Worm (Caenorhabditis elegans) whole organism, young adult: ENCODE results near the gene C18A3.10.
A peak's percentile ranks its signal among the peaks of the same experiment; 100 is the strongest.

Experiments
- B0035.1 ChIP-seq: sonication (generic microtip); optimal IDR thresholded peaks from 2 replicates; lab custom pipeline; 2016; ENCODE audit warnings: missing genetic modification characterization, mild to moderate bottlenecking, missing compliant biosample characterization, missing genotype, missing genetic modification reagents
- B0336.3 ChIP-seq: fragments of 200-800 bp; sonication (Bioruptor generic); IDR thresholded peaks from 2 replicates; pipeline ENCODE4 v1.3.6; 2022; ENCODE audit warnings: missing genetic modification characterization, missing compliant biosample characterization
- C17E4.6 ChIP-seq: fragments of 200-800 bp; sonication (Bioruptor generic); IDR thresholded peaks from 2 replicates; pipeline ENCODE4 v1.3.6; 2022; ENCODE audit warnings: missing genetic modification reagents, missing genetic modification characterization, missing compliant biosample characterization
- F10E7.11 ChIP-seq: sonication (generic microtip); optimal IDR thresholded peaks from 2 replicates; lab custom pipeline; 2017; ENCODE audit warnings: mild to moderate bottlenecking, missing genetic modification characterization, moderate library complexity, missing compliant biosample characterization
- F37B4.10 ChIP-seq: fragments of 200-800 bp; sonication (Bioruptor generic); IDR thresholded peaks from 2 replicates; pipeline ENCODE4 v1.3.6; 2022; ENCODE audit warnings: missing genetic modification characterization, missing compliant biosample characterization
- F57A8.1 ChIP-seq: fragments of 200-800 bp; sonication (Bioruptor generic); optimal IDR thresholded peaks from 2 replicates; lab custom pipeline; 2018; ENCODE audit warnings: mild to moderate bottlenecking, missing genetic modification characterization, moderate library complexity, missing compliant biosample characterization
- Y67H2A.10 ChIP-seq: fragments of 200-800 bp; sonication (Bioruptor generic); conservative IDR thresholded peaks from 2 replicates; pipeline ENCODE4 v1.3.6; 2022; ENCODE audit warnings: missing genetic modification reagents, missing genetic modification characterization, missing compliant biosample characterization
- ama-1 ChIP-seq, 3 experiments: fragments of 150-350 bp in 1 of 3; sonication (generic microtip) in 2 of 3; optimal IDR thresholded peaks; 2 replicates each; lab custom pipeline; 2014 to 2018; ENCODE audit warnings: missing biosample characterization in 2 of 3, missing genetic modification characterization in 2 of 3, missing genetic modification reagents in 2 of 3
- aptf-2 ChIP-seq: fragments of 200-800 bp; sonication (Bioruptor generic); conservative IDR thresholded peaks from 2 replicates; pipeline ENCODE4 v1.3.6; 2022; ENCODE audit warnings: missing genetic modification reagents, missing genetic modification characterization, missing compliant biosample characterization
- atf-7 ChIP-seq: sonication (generic microtip); optimal IDR thresholded peaks from 2 replicates; lab custom pipeline; 2017; ENCODE audit warnings: mild to moderate bottlenecking, missing genetic modification characterization, missing compliant biosample characterization
- attf-3 ChIP-seq: fragments of 200-800 bp; sonication (Bioruptor generic); conservative IDR thresholded peaks from 2 replicates; pipeline ENCODE4 v1.3.6; 2022; ENCODE audit warnings: missing genetic modification reagents, missing genetic modification characterization, missing compliant biosample characterization
- attf-5 ChIP-seq: fragments of 200-800 bp; sonication (Bioruptor generic); optimal IDR thresholded peaks from 2 replicates; lab custom pipeline; 2018; ENCODE audit warnings: mild to moderate bottlenecking, missing genetic modification characterization, missing compliant biosample characterization
- bed-2 ChIP-seq: fragments of 200-800 bp; sonication (Bioruptor generic); IDR thresholded peaks from 2 replicates; pipeline ENCODE4 v1.3.6; 2022; ENCODE audit warnings: missing genetic modification reagents, missing genetic modification characterization, missing compliant biosample characterization
- ccch-3 ChIP-seq: fragments of 200-800 bp; sonication (Bioruptor generic); optimal IDR thresholded peaks from 2 replicates; lab custom pipeline; 2018; ENCODE audit warnings: mild to moderate bottlenecking, missing genetic modification characterization, missing compliant biosample characterization
- cebp-1 ChIP-seq, 2 experiments: fragments of 200-800 bp in 1 of 2; sonication (Bioruptor generic) in 1 of 2; sonication (generic microtip) in 1 of 2; IDR thresholded peaks in 1 of 2; optimal IDR thresholded peaks in 1 of 2; 2 replicates each; pipeline versions ENCODE4 v1.3.6 to Lab custom; 2017 to 2022; ENCODE audit warnings: missing compliant biosample characterization in 2 of 2, missing genetic modification characterization in 2 of 2, mild to moderate bottlenecking in 1 of 2, missing genetic modification reagents in 1 of 2, moderate library complexity in 1 of 2
- ceh-27 ChIP-seq: fragments of 200-800 bp; sonication (Bioruptor generic); optimal IDR thresholded peaks from 2 replicates; lab custom pipeline; 2018; ENCODE audit warnings: mild to moderate bottlenecking, missing genetic modification characterization, moderate library complexity, missing compliant biosample characterization
- ceh-58 ChIP-seq: fragments of 200-800 bp; sonication (Bioruptor generic); IDR thresholded peaks from 2 replicates; pipeline ENCODE4 v1.3.6; 2022; ENCODE audit warnings: missing genetic modification characterization, missing compliant biosample characterization
- ceh-91 ChIP-seq: fragments of 200-800 bp; sonication (Bioruptor generic); IDR thresholded peaks from 2 replicates; pipeline ENCODE4 v1.3.6; 2022; ENCODE audit warnings: missing genetic modification reagents, missing genetic modification characterization, missing compliant biosample characterization
- chd-7 ChIP-seq: sonication (generic microtip); optimal IDR thresholded peaks from 2 replicates; lab custom pipeline; 2016; ENCODE audit warnings: mild to moderate bottlenecking, missing genetic modification characterization, moderate library complexity, missing compliant biosample characterization
- dpl-1 ChIP-seq: fragments of 150-350 bp; optimal IDR thresholded peaks from 2 replicates; lab custom pipeline; 2014; ENCODE audit warnings: missing biosample characterization, missing genetic modification reagents, missing genetic modification characterization
- efl-1 ChIP-seq: fragments of 150-350 bp; optimal IDR thresholded peaks from 2 replicates; lab custom pipeline; 2014; ENCODE audit warnings: missing biosample characterization, missing genetic modification reagents, missing genetic modification characterization
- fkh-3 ChIP-seq: sonication (generic microtip); optimal IDR thresholded peaks from 2 replicates; lab custom pipeline; 2016; ENCODE audit warnings: mild to moderate bottlenecking, missing genetic modification characterization, missing compliant biosample characterization
- lin-26 ChIP-seq: fragments of 200-800 bp; sonication (Bioruptor generic); IDR thresholded peaks from 2 replicates; pipeline ENCODE4 v1.3.6; 2022; ENCODE audit warnings: missing genetic modification reagents, missing genetic modification characterization, missing compliant biosample characterization
- lin-35 ChIP-seq, 3 experiments: fragments of 150-350 bp in 2 of 3; sonication (generic microtip) in 1 of 3; optimal IDR thresholded peaks; 2 replicates each; lab custom pipeline; 2014 to 2018; ENCODE audit warnings: missing biosample characterization in 3 of 3, missing genetic modification characterization in 3 of 3, missing genetic modification reagents in 3 of 3
- lin-54 ChIP-seq: fragments of 200-800 bp; sonication (Bioruptor generic); optimal IDR thresholded peaks from 2 replicates; lab custom pipeline; 2018; ENCODE audit warnings: mild to moderate bottlenecking, missing genetic modification characterization, missing compliant biosample characterization
- lir-1 ChIP-seq: fragments of 200-800 bp; sonication (Bioruptor generic); conservative IDR thresholded peaks from 2 replicates; pipeline ENCODE4 v1.3.6; 2022; ENCODE audit warnings: missing genetic modification reagents, missing genetic modification characterization, missing compliant biosample characterization
- mxl-1 ChIP-seq: sonication (generic microtip); optimal IDR thresholded peaks from 2 replicates; lab custom pipeline; 2016; ENCODE audit warnings: missing genetic modification characterization, missing compliant biosample characterization
- nfya-2 ChIP-seq: fragments of 200-800 bp; sonication (Bioruptor generic); IDR thresholded peaks from 2 replicates; pipeline ENCODE4 v1.3.6; 2022; ENCODE audit warnings: missing genetic modification reagents, missing genetic modification characterization, missing compliant biosample characterization
- nhr-120 ChIP-seq: fragments of 200-800 bp; sonication (Bioruptor generic); IDR thresholded peaks from 2 replicates; pipeline ENCODE4 v1.3.6; 2022; ENCODE audit warnings: missing genetic modification characterization, missing compliant biosample characterization
- nhr-27 ChIP-seq: fragments of 200-800 bp; sonication (Bioruptor generic); optimal IDR thresholded peaks from 2 replicates; lab custom pipeline; 2018; ENCODE audit warnings: mild to moderate bottlenecking, missing genetic modification characterization, moderate library complexity, missing compliant biosample characterization
- nhr-80 ChIP-seq: sonication (generic microtip); optimal IDR thresholded peaks from 2 replicates; lab custom pipeline; 2016; ENCODE audit warnings: missing genetic modification characterization, missing compliant biosample characterization
- rec-8 ChIP-seq, 2 experiments: sonication (generic microtip); optimal IDR thresholded peaks; 2 replicates each; lab custom pipeline; 2016; ENCODE audit warnings: mild to moderate bottlenecking in 2 of 2, missing genetic modification characterization in 2 of 2, missing genetic modification reagents in 2 of 2, missing genotype in 2 of 2, missing biosample characterization in 1 of 2, missing compliant biosample characterization in 1 of 2, moderate library complexity in 1 of 2
- sea-2 ChIP-seq: fragments of 200-800 bp; sonication (Bioruptor generic); IDR thresholded peaks from 2 replicates; pipeline ENCODE4 v1.3.6; 2022; ENCODE audit warnings: missing genetic modification characterization, missing compliant biosample characterization
- snpc-1.3 ChIP-seq: sonication (generic microtip); optimal IDR thresholded peaks from 2 replicates; lab custom pipeline; 2017; ENCODE audit warnings: missing genetic modification characterization, mild to moderate bottlenecking, missing compliant biosample characterization, antibody characterized with exemption, moderate library complexity, missing genotype, missing genetic modification reagents; ENCODE audit not compliant: insufficient read depth
- snpc-4 ChIP-seq, 5 experiments: fragments of 150-350 bp in 1 of 5; sonication (generic microtip) in 4 of 5; optimal IDR thresholded peaks; 2 replicates each; lab custom pipeline; 2014 to 2018; ENCODE audit warnings: missing genetic modification characterization in 5 of 5, missing biosample characterization in 3 of 5, antibody characterized with exemption in 2 of 5, mild to moderate bottlenecking in 2 of 5, missing compliant biosample characterization in 2 of 5, missing genotype in 2 of 5, moderate library complexity in 2 of 5, missing genetic modification reagents in 1 of 5
- somi-1 ChIP-seq: fragments of 200-800 bp; sonication (Bioruptor generic); optimal IDR thresholded peaks from 2 replicates; lab custom pipeline; 2018; ENCODE audit warnings: mild to moderate bottlenecking, missing genetic modification characterization, missing compliant biosample characterization
- tbp1 ChIP-seq: fragments of 200-800 bp; sonication (Bioruptor generic); optimal IDR thresholded peaks from 2 replicates; lab custom pipeline; 2018; ENCODE audit warnings: mild to moderate bottlenecking, missing genetic modification characterization, missing compliant biosample characterization
- tbx-9 ChIP-seq: sonication (generic microtip); optimal IDR thresholded peaks from 2 replicates; lab custom pipeline; 2016; ENCODE audit warnings: borderline replicate concordance, missing genetic modification characterization, inconsistent platforms, missing compliant biosample characterization
- tlf-1 ChIP-seq: fragments of 200-800 bp; sonication (Bioruptor generic); optimal IDR thresholded peaks from 2 replicates; lab custom pipeline; 2018; ENCODE audit warnings: mild to moderate bottlenecking, missing genetic modification characterization, missing compliant biosample characterization
- ztf-26 ChIP-seq: sonication (generic microtip); optimal IDR thresholded peaks from 2 replicates; lab custom pipeline; 2017; ENCODE audit warnings: missing genetic modification characterization, missing compliant biosample characterization
- ztf-28 ChIP-seq: fragments of 200-800 bp; sonication (Bioruptor generic); IDR thresholded peaks from 2 replicates; pipeline ENCODE4 v1.3.6; 2022; ENCODE audit warnings: missing genetic modification reagents, missing genetic modification characterization, missing compliant biosample characterization

C18A3.10 gene

DNA sequence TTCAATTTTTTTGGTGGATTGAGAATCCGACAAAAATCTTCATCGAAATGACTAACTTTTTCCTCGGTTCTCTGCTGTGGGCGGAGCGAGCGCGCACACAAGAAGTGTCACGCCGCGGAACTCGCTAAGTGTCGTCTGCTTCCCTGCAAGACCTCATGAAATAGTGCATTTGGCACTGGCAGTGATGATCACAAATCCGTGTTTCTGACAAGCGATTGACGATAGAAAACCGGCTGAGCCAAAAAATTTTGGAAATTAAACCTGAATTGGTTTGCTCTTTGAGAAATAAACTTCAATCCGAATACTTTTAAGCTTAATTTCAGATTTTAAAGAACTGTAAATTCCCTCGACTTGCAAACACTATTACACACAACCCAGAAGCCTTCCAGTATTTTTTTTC, 14.2 kb downstream of the C18A3.10 start (continued):
- no peak for TF ChIP-seq F37B4.10 (GFP tag; lab: Robert Waterston, UW)
- TF ChIP-seq cebp-1 (GFP tag; IDR thresholded peaks at IDR 0.05; lab: Robert Waterston, UW) = no peak
- peak; percentile 50 for TF ChIP-seq cebp-1 (tag; optimal IDR thresholded peaks at IDR 0.05; lab: Kevin White, UChicago)
- no peak for TF ChIP-seq nhr-120 (GFP tag; lab: Robert Waterston, UW)
- TF ChIP-seq efl-1 (GFP tag; lab: Kevin White, UChicago) = no peak
- no peak for TF ChIP-seq ztf-28 (GFP tag; lab: Robert Waterston, UW)
- TF ChIP-seq somi-1 (GFP tag; lab: Kevin White, UChicago) = no peak
- TF ChIP-seq tbx-9 = no peak
- TF ChIP-seq rec-8 (tag; optimal IDR thresholded peaks at IDR 0.05; lab: Kevin White, UChicago) = peak in 1 of 2 experiments; percentile 3
- peak; percentile 86 for TF ChIP-seq ama-1 (optimal IDR thresholded peaks at IDR 0.05; lab: Kevin White, UChicago)
- no peak for TF ChIP-seq ama-1 (GFP tag; optimal IDR thresholded peaks at IDR 0.05; lab: Kevin White, UChicago)

DNA sequence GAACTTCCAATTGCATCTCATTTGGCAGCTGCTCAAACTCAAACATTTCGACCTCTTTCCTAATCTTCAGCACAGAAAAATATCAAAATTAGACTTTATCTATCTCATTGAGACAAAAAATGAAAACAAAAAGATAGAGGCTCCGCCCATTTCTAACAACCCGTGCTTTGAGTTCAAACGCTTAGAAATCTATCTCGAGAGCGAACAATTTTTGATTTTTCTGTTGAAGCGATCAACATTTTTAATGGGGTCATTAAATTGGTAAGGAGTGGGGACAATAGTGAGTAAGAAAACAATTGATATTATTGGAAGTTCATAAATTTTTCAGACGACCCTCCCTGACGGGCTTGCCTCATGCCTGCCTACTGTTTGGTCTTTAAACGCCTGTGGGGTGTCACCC, 16.8 kb downstream of the C18A3.10 start, which contains the start of the genes C25H3.10 and C25H3.1:
TSS of gene C25H3.10 (minus strand) at position 101 of the 400 bp plus-strand sequence.
TSS of gene C25H3.1 (plus strand) at position 203 of the 400 bp plus-strand sequence.
- TF ChIP-seq ceh-91 (GFP tag; lab: Robert Waterston, UW) (no peak), nhr-27 (no peak), ccch-3 (GFP tag; lab: Kevin White, UChicago) (no peak), bed-2 (GFP tag; lab: Robert Waterston, UW) (no peak), tlf-1 (no peak), somi-1 (GFP tag; lab: Kevin White, UChicago) (no peak), nfya-2 (no peak), fkh-3 (tag; lab: Kevin White, UChicago) (no peak), lin-35 (GFP tag; optimal IDR thresholded peaks at IDR 0.05; lab: Kevin White, UChicago) (no peak), F57A8.1 (GFP tag; lab: Kevin White, UChicago) (no peak), snpc-1.3 (tag; lab: Kevin White, UChicago) (no peak), dpl-1 (GFP tag; lab: Kevin White, UChicago) (no peak), ama-1 (optimal IDR thresholded peaks at IDR 0.05; lab: Kevin White, UChicago) (no peak), ama-1 (GFP tag; optimal IDR thresholded peaks at IDR 0.05; lab: Kevin White, UChicago) (no peak), mxl-1 (no peak), attf-3 (GFP tag; lab: Robert Waterston, UW) (no peak), F10E7.11 (tag; lab: Kevin White, UChicago) (no peak), lir-1 (no peak), ceh-27 (GFP tag; lab: Kevin White, UChicago) (no peak), aptf-2 (GFP tag; lab: Robert Waterston, UW) (no peak), sea-2 (no peak)

DNA sequence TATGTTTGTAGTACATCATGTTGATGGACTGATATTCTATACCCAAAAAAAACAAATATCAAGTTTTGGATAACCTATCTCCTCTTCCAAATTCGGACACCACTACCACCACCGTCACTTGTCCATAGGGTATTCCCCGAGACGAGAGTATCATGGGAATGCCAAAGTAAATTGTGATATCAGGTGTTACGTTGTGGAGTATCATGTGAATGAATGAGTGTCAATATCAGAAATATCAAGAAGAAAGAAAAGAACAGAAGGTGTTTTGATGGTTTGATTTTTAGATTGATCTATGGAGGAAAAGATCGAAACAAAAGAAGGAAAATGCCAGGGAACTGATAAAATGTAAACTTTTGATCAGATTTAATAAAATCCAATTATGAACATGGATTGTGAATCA, 17.4 kb downstream of the C18A3.10 start:
- TF ChIP-seq lin-26 = peak; percentile 51; the same call in 1 of the 2 replicates
- no peak for TF ChIP-seq ceh-58
- peak; percentile 11 for TF ChIP-seq ztf-26 (tag; lab: Kevin White, UChicago)
- TF ChIP-seq rec-8 (tag; optimal IDR thresholded peaks at IDR 0.05; lab: Kevin White, UChicago) = no peak
- peak; percentile 37 for TF ChIP-seq attf-5
- peak; percentile 41 for TF ChIP-seq atf-7 (tag; lab: Kevin White, UChicago)
- no peak for TF ChIP-seq cebp-1 (GFP tag; IDR thresholded peaks at IDR 0.05; lab: Robert Waterston, UW)
- TF ChIP-seq cebp-1 (tag; optimal IDR thresholded peaks at IDR 0.05; lab: Kevin White, UChicago) = peak; percentile 52
- TF ChIP-seq B0336.3 = 0 out of 2 replicates have a peak, but pooled peaks have one; percentile 20
- peak; percentile 25 for TF ChIP-seq tlf-1
- TF ChIP-seq snpc-4 (GFP tag; optimal IDR thresholded peaks at IDR 0.05; lab: Kevin White, UChicago) = no peak
- peak in 2 of 4 experiments; percentile 21 to 64 for TF ChIP-seq snpc-4 (tag; optimal IDR thresholded peaks at IDR 0.05; lab: Kevin White, UChicago)
- no peak for TF ChIP-seq B0035.1
- no peak for TF ChIP-seq lin-54 (GFP tag; lab: Kevin White, UChicago)
- TF ChIP-seq attf-3 (GFP tag; lab: Robert Waterston, UW) = no peak
- TF ChIP-seq Y67H2A.10 (GFP tag; lab: Robert Waterston, UW) = no peak
- no peak for TF ChIP-seq C17E4.6 (GFP tag; lab: Robert Waterston, UW)
- TF ChIP-seq tbp1 (GFP tag; lab: Kevin White, UChicago) = peak; percentile 29
- peak; percentile 33 for TF ChIP-seq chd-7 (tag; lab: Kevin White, UChicago)
- peak; percentile 58 for TF ChIP-seq nhr-80 (tag; lab: Kevin White, UChicago)
